Worm (Caenorhabditis elegans): Measurements from ENCODE around the gene T26A5.6.

DNA sequence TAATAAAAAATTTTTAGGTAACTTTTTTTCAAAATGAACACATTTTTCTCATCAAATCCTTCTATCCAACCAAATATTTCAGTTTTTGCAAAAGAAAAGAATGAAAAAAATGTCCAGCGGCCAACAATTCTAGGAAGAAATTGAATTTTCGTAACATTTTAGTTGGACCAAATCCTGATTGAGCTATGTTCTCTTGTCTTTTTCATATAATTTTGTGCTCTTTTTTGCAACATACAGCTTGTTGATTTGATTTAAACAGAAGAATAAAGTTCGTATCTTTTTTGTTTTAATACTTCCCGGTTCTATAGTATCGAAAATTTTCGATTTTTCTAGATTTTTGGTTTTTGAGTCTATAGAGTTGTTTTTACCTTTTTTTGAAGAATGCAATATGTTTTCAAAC lies 51.1 kb downstream of the T26A5.6 start:
- no peak for TF ChIP-seq W03F9.2 (tag; optimal IDR thresholded peaks at IDR 0.05)
- TF ChIP-seq him-1 (tag; optimal IDR thresholded peaks at IDR 0.05) = no peak
- no peak for TF ChIP-seq dao-5 (tag; optimal IDR thresholded peaks at IDR 0.05)
